Fruit fly (Drosophila melanogaster) whole organism, embryonic: ENCODE results near the gene Cypl.

Experiments used
- Atf6 ChIP-seq: fragments of 200-800 bp; sonication (Bioruptor generic); IDR thresholded peaks from 2 replicates; pipeline ENCODE4 v1.3.6; 2022; ENCODE audit warnings: missing biosample characterization, missing genetic modification characterization
- C15 ChIP-seq: fragments of 200-800 bp; sonication (Bioruptor generic); IDR thresholded peaks from 3 replicates; pipeline ENCODE4 v1.3.6; 2022; ENCODE audit warnings: missing biosample characterization, missing genetic modification characterization
- CG10209 ChIP-seq: fragments of 200-800 bp; sonication (Bioruptor generic); optimal IDR thresholded peaks from 3 replicates; lab custom pipeline; 2017; ENCODE audit warnings: missing biosample characterization, mild to moderate bottlenecking, missing genetic modification characterization, missing genetic modification reagents
- CG10565 ChIP-seq: fragments of 200-800 bp; sonication (Bioruptor generic); optimal IDR thresholded peaks from 3 replicates; lab custom pipeline; 2016; ENCODE audit warnings: missing biosample characterization, mild to moderate bottlenecking, missing genetic modification characterization
- CG10959 ChIP-seq: fragments of 200-800 bp; sonication (Bioruptor generic); IDR thresholded peaks from 2 replicates; pipeline ENCODE4 v1.3.6; 2022; ENCODE audit warnings: missing biosample characterization, missing genetic modification characterization
- CG12769 ChIP-seq: fragments of 200-800 bp; sonication (Bioruptor generic); optimal IDR thresholded peaks from 2 replicates; lab custom pipeline; 2019; ENCODE audit warnings: missing biosample characterization, mild to moderate bottlenecking, missing genetic modification characterization, moderate library complexity
- CG1647 ChIP-seq: fragments of 200-800 bp; sonication (Bioruptor generic); optimal IDR thresholded peaks from 3 replicates; lab custom pipeline; 2016; ENCODE audit warnings: missing biosample characterization, missing genetic modification characterization
- CG16779 ChIP-seq: fragments of 200-800 bp; sonication (Bioruptor generic); IDR thresholded peaks from 2 replicates; pipeline ENCODE4 v1.3.6; 2022; ENCODE audit warnings: missing biosample characterization, missing genetic modification characterization
- CG16813 ChIP-seq: fragments of 200-800 bp; sonication (Bioruptor generic); IDR thresholded peaks from 3 replicates; pipeline ENCODE4 v1.3.6; 2022; ENCODE audit warnings: missing biosample characterization, missing genetic modification characterization; ENCODE audit not compliant: partially characterized antibody
- CG2116 ChIP-seq: fragments of 200-800 bp; sonication (Bioruptor generic); optimal IDR thresholded peaks from 3 replicates; lab custom pipeline; 2018; ENCODE audit warnings: missing biosample characterization, mild to moderate bottlenecking, missing genetic modification characterization
- CG30403 ChIP-seq: fragments of 200-800 bp; sonication (Bioruptor generic); optimal IDR thresholded peaks from 3 replicates; lab custom pipeline; 2016; ENCODE audit warnings: missing biosample characterization, missing genetic modification characterization
- CG32767 ChIP-seq: fragments of 200-800 bp; sonication (Bioruptor generic); IDR thresholded peaks from 2 replicates; pipeline ENCODE4 v1.3.6; 2022; ENCODE audit warnings: missing biosample characterization, missing genetic modification characterization
- CG34224 ChIP-seq: fragments of 200-800 bp; sonication (Bioruptor generic); IDR thresholded peaks from 3 replicates; pipeline ENCODE4 v1.3.6; 2022; ENCODE audit warnings: missing biosample characterization, missing genetic modification characterization; ENCODE audit not compliant: partially characterized antibody
- CG4820 ChIP-seq: fragments of 200-800 bp; sonication (Bioruptor generic); optimal IDR thresholded peaks from 3 replicates; lab custom pipeline; 2016; ENCODE audit warnings: missing biosample characterization, missing genetic modification characterization
- CG7786 ChIP-seq: fragments of 200-800 bp; sonication (Bioruptor generic); optimal IDR thresholded peaks from 2 replicates; lab custom pipeline; 2016; ENCODE audit warnings: missing biosample characterization, missing genetic modification characterization
- CG7928 ChIP-seq: fragments of 200-800 bp; sonication (Bioruptor generic); optimal IDR thresholded peaks from 2 replicates; lab custom pipeline; 2017; ENCODE audit warnings: missing biosample characterization, mild to moderate bottlenecking, missing genetic modification characterization
- CG8478 ChIP-seq: fragments of >200 bp; optimal IDR thresholded peaks from 2 replicates; lab custom pipeline; 2018
- CG9437 ChIP-seq: fragments of 200-800 bp; sonication (Bioruptor generic); optimal IDR thresholded peaks from 2 replicates; lab custom pipeline; 2018; ENCODE audit warnings: missing biosample characterization, mild to moderate bottlenecking, missing genetic modification characterization
- CG9797 ChIP-seq: fragments of 200-800 bp; sonication (Bioruptor generic); optimal IDR thresholded peaks from 3 replicates; lab custom pipeline; 2018; ENCODE audit warnings: missing biosample characterization, mild to moderate bottlenecking, missing genetic modification characterization
- Deaf1 ChIP-seq: fragments of 200-800 bp; optimal IDR thresholded peaks from 3 replicates; lab custom pipeline; 2019; ENCODE audit warnings: missing biosample characterization, mild to moderate bottlenecking, missing genetic modification characterization, moderate library complexity
- Dek ChIP-seq: fragments of 200-800 bp; sonication (Bioruptor generic); optimal IDR thresholded peaks from 3 replicates; lab custom pipeline; 2019; ENCODE audit warnings: missing biosample characterization, mild to moderate bottlenecking, missing genetic modification characterization, moderate library complexity
- HmgZ ChIP-seq: fragments of 200-800 bp; sonication (Bioruptor generic); optimal IDR thresholded peaks from 2 replicates; lab custom pipeline; 2018; ENCODE audit warnings: missing biosample characterization, mild to moderate bottlenecking, missing genetic modification characterization
- Meics ChIP-seq: fragments of 200-800 bp; sonication (Bioruptor generic); optimal IDR thresholded peaks from 2 replicates; lab custom pipeline; 2017; ENCODE audit warnings: missing biosample characterization, mild to moderate bottlenecking, missing genetic modification characterization
- Myb ChIP-seq: fragments of 200-800 bp; sonication (Bioruptor generic); optimal IDR thresholded peaks from 2 replicates; lab custom pipeline; 2016; ENCODE audit warnings: missing biosample characterization, missing genetic modification characterization
- Nf-YC ChIP-seq: fragments of 200-800 bp; optimal IDR thresholded peaks from 3 replicates; lab custom pipeline; 2019; ENCODE audit warnings: missing biosample characterization, mild to moderate bottlenecking, missing genetic modification characterization, moderate library complexity
- Pdp1 ChIP-seq, 2 experiments: fragments of 200-800 bp; sonication (Bioruptor generic); optimal IDR thresholded peaks; 3 replicates each; lab custom pipeline; 2016; ENCODE audit warnings: missing biosample characterization in 2 of 2, missing genetic modification characterization in 2 of 2, mild to moderate bottlenecking in 1 of 2, moderate library complexity in 1 of 2
- TFAM ChIP-seq: fragments of 200-800 bp; sonication (Bioruptor generic); optimal IDR thresholded peaks from 2 replicates; lab custom pipeline; 2017; ENCODE audit warnings: missing biosample characterization, missing genetic modification characterization, inconsistent platforms
- bbx ChIP-seq: fragments of 200-800 bp; sonication (Bioruptor generic); IDR thresholded peaks from 2 replicates; pipeline ENCODE4 v1.3.6; 2022; ENCODE audit warnings: missing biosample characterization, missing genetic modification characterization; ENCODE audit not compliant: partially characterized antibody
- bigmax ChIP-seq: fragments of 200-800 bp; sonication (Bioruptor generic); optimal IDR thresholded peaks from 2 replicates; lab custom pipeline; 2018; ENCODE audit warnings: missing biosample characterization, mild to moderate bottlenecking, missing genetic modification characterization
- cad ChIP-seq: fragments of >200 bp; optimal IDR thresholded peaks from 2 replicates; lab custom pipeline; 2017; ENCODE audit warnings: missing biosample characterization, missing genetic modification characterization
- cas ChIP-seq: fragments of 200-800 bp; sonication (Bioruptor generic); IDR thresholded peaks from 2 replicates; pipeline ENCODE4 v1.3.6; 2022; ENCODE audit warnings: missing biosample characterization, missing genetic modification characterization
- cg ChIP-seq: fragments of 200-800 bp; sonication (Bioruptor generic); optimal IDR thresholded peaks from 3 replicates; lab custom pipeline; 2019; ENCODE audit warnings: missing biosample characterization, mild to moderate bottlenecking, missing genetic modification characterization, moderate library complexity
- crol ChIP-seq: fragments of 200-800 bp; sonication (Bioruptor generic); IDR thresholded peaks from 2 replicates; pipeline ENCODE4 v1.3.6; 2022; ENCODE audit warnings: missing biosample characterization, missing genetic modification characterization
- crp ChIP-seq, 2 experiments: fragments of 200-800 bp; sonication (Bioruptor generic); optimal IDR thresholded peaks; 2 replicates in 1 of 2; 3 replicates in 1 of 2; lab custom pipeline; 2017; ENCODE audit warnings: missing biosample characterization in 2 of 2, missing genetic modification characterization in 2 of 2, mild to moderate bottlenecking in 1 of 2, moderate library complexity in 1 of 2
- dpn ChIP-seq, 2 experiments: fragments of 200-800 bp; sonication (Bioruptor generic); optimal IDR thresholded peaks; 3 replicates each; lab custom pipeline; 2016; ENCODE audit warnings: missing biosample characterization in 2 of 2, missing genetic modification characterization in 2 of 2
- emc ChIP-seq: fragments of 200-800 bp; sonication (Bioruptor generic); optimal IDR thresholded peaks from 2 replicates; lab custom pipeline; 2016; ENCODE audit warnings: missing biosample characterization, missing genetic modification characterization
- gfzf ChIP-seq: fragments of 200-800 bp; sonication (Bioruptor generic); optimal IDR thresholded peaks from 2 replicates; lab custom pipeline; 2016; ENCODE audit warnings: missing biosample characterization, mild to moderate bottlenecking, missing genetic modification characterization, moderate library complexity
- gsb ChIP-seq: fragments of 200-800 bp; sonication (Bioruptor generic); IDR thresholded peaks from 2 replicates; pipeline ENCODE4 v1.3.6; 2022; ENCODE audit warnings: missing biosample characterization, missing genetic modification characterization
- her ChIP-seq: fragments of 200-800 bp; sonication (Bioruptor generic); optimal IDR thresholded peaks from 2 replicates; lab custom pipeline; 2016; ENCODE audit warnings: missing biosample characterization, missing genetic modification characterization
- inv ChIP-seq: fragments of 200-800 bp; sonication (Bioruptor generic); IDR thresholded peaks from 2 replicates; pipeline ENCODE4 v1.3.6; 2022; ENCODE audit warnings: missing biosample characterization, missing genetic modification characterization; ENCODE audit not compliant: partially characterized antibody
- jumu ChIP-seq: fragments of 200-800 bp; sonication (Bioruptor generic); optimal IDR thresholded peaks from 3 replicates; lab custom pipeline; 2016; ENCODE audit warnings: missing biosample characterization, missing genetic modification characterization
- klu ChIP-seq: fragments of 200-800 bp; sonication (Bioruptor generic); IDR thresholded peaks from 2 replicates; pipeline ENCODE4 v1.3.6; 2022; ENCODE audit warnings: missing biosample characterization, missing genetic modification characterization
- lilli ChIP-seq: fragments of 200-800 bp; sonication (Bioruptor generic); optimal IDR thresholded peaks from 3 replicates; lab custom pipeline; 2016; ENCODE audit warnings: missing biosample characterization, missing genetic modification characterization
- mam ChIP-seq: fragments of 200-800 bp; sonication (Bioruptor generic); optimal IDR thresholded peaks from 3 replicates; lab custom pipeline; 2016; ENCODE audit warnings: missing biosample characterization, missing genetic modification characterization
- oc ChIP-seq: fragments of 200-800 bp; sonication (Bioruptor generic); optimal IDR thresholded peaks from 2 replicates; lab custom pipeline; 2018; ENCODE audit warnings: missing biosample characterization, mild to moderate bottlenecking, missing genetic modification characterization, moderate library complexity
- pzg ChIP-seq: fragments of 200-800 bp; sonication (Bioruptor generic); optimal IDR thresholded peaks from 3 replicates; lab custom pipeline; 2018; ENCODE audit warnings: missing biosample characterization, mild to moderate bottlenecking, missing genetic modification characterization, moderate library complexity
- row ChIP-seq: fragments of 200-800 bp; sonication (Bioruptor generic); IDR thresholded peaks from 3 replicates; pipeline ENCODE4 v1.3.6; 2022; ENCODE audit warnings: missing biosample characterization, missing genetic modification characterization
- sd ChIP-seq: fragments of 200-800 bp; sonication (Bioruptor generic); optimal IDR thresholded peaks from 3 replicates; lab custom pipeline; 2018; ENCODE audit warnings: missing biosample characterization, mild to moderate bottlenecking, missing genetic modification characterization, moderate library complexity
- shn ChIP-seq: fragments of 200-800 bp; sonication (Bioruptor generic); optimal IDR thresholded peaks from 3 replicates; lab custom pipeline; 2016; ENCODE audit warnings: missing biosample characterization, missing genetic modification characterization
- stwl ChIP-seq: fragments of 200-800 bp; sonication (Bioruptor generic); optimal IDR thresholded peaks from 3 replicates; lab custom pipeline; 2018; ENCODE audit warnings: missing biosample characterization, mild to moderate bottlenecking, missing genetic modification characterization, moderate library complexity
- tin ChIP-seq: fragments of 200-800 bp; sonication (Bioruptor generic); optimal IDR thresholded peaks from 3 replicates; lab custom pipeline; 2016; ENCODE audit warnings: missing biosample characterization, missing genetic modification characterization
- tup ChIP-seq: fragments of 200-800 bp; sonication (Bioruptor generic); optimal IDR thresholded peaks from 2 replicates; lab custom pipeline; 2016; ENCODE audit warnings: missing biosample characterization, mild to moderate bottlenecking, missing genetic modification characterization, moderate library complexity

The Cypl gene

DNA sequence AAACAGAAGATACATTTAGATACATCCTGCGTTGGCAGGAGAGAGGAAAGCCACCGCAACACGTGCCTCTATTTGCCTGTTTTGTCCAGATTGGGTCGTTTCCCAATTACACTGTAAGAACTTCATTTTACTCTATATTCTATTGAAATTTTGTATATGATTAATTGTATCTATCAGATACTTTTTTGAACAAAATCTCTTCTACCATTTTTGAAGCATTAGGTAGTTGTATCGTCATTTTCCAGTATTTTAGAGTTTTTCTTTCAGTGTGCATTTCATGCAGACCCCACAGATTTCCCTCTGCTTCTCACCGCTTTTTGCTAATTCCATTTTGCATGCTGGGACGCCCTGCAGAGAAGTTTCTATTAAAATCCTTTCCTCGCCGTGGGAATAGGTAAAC lies 11.8 kb upstream of the Cypl start (continued):
- TF ChIP-seq lilli (GFP tag; lab: Kevin White, UChicago): peak; percentile 58
- TF ChIP-seq crol: no peak
- no peak for TF ChIP-seq CG10565 (GFP tag; lab: Kevin White, UChicago)
- no peak for TF ChIP-seq cad (GFP tag; lab: Kevin White, UChicago)
- TF ChIP-seq Dek (tag; lab: Kevin White, UChicago): peak; percentile 62
- TF ChIP-seq Atf6 (GFP tag; lab: Robert Waterston, UW): peak; percentile 56
- TF ChIP-seq C15 (GFP tag; lab: Robert Waterston, UW): 0 out of 3 replicates have a peak, but pooled peaks have one; percentile 31
- no peak for TF ChIP-seq CG9437 (GFP tag; lab: Kevin White, UChicago)
- TF ChIP-seq crp (GFP tag; optimal IDR thresholded peaks at IDR 0.05; lab: Kevin White, UChicago): no peak
- TF ChIP-seq CG8478: no peak
- peak; percentile 52 for TF ChIP-seq CG10209 (GFP tag; lab: Kevin White, UChicago)
- peak; percentile 32 for TF ChIP-seq mam
- no peak for TF ChIP-seq jumu (GFP tag; lab: Kevin White, UChicago)
- TF ChIP-seq stwl (tag; lab: Kevin White, UChicago): no peak
- TF ChIP-seq cg: no peak
- no peak for TF ChIP-seq pzg (GFP tag; lab: Kevin White, UChicago)
- no peak for TF ChIP-seq CG34224 (GFP tag; lab: Robert Waterston, UW)
- TF ChIP-seq sd (tag; lab: Kevin White, UChicago): peak; percentile 26
- peak; percentile 63 for TF ChIP-seq Meics (GFP tag; lab: Kevin White, UChicago)
- no peak for TF ChIP-seq CG16779
- no peak for TF ChIP-seq bigmax (GFP tag; lab: Kevin White, UChicago)
- TF ChIP-seq CG7928 (GFP tag; lab: Kevin White, UChicago): no peak
- TF ChIP-seq Deaf1: no peak
- no peak for TF ChIP-seq bbx
- no peak for TF ChIP-seq oc (tag; lab: Kevin White, UChicago)
- no peak for TF ChIP-seq CG9797 (GFP tag; lab: Kevin White, UChicago)
- peak; percentile 69 for TF ChIP-seq row (GFP tag; lab: Robert Waterston, UW)
- TF ChIP-seq gfzf (GFP tag; lab: Kevin White, UChicago): no peak
- peak; percentile 34 for TF ChIP-seq tin (GFP tag; lab: Kevin White, UChicago)
- TF ChIP-seq CG1647: no peak
- TF ChIP-seq her (GFP tag; lab: Kevin White, UChicago): no peak
- no peak for TF ChIP-seq gsb (GFP tag; lab: Robert Waterston, UW)
- TF ChIP-seq CG30403 (GFP tag; lab: Kevin White, UChicago): peak; percentile 57
- no peak for TF ChIP-seq Myb (GFP tag; lab: Kevin White, UChicago)
- TF ChIP-seq dpn (GFP tag; optimal IDR thresholded peaks at IDR 0.05; lab: Kevin White, UChicago): peak; percentile 17 to 49
- TF ChIP-seq TFAM (GFP tag; lab: Kevin White, UChicago): no peak
- TF ChIP-seq CG10959 (GFP tag; lab: Robert Waterston, UW): no peak
- no peak for TF ChIP-seq HmgZ
- TF ChIP-seq CG2116 (GFP tag; lab: Kevin White, UChicago): no peak
- no peak for TF ChIP-seq emc (GFP tag; lab: Kevin White, UChicago)
- TF ChIP-seq CG7786: peak; percentile 35
- TF ChIP-seq inv (GFP tag; lab: Robert Waterston, UW): no peak
- 0 out of 2 replicates have a peak, but pooled peaks have one; percentile 33 for TF ChIP-seq CG32767 (GFP tag; lab: Robert Waterston, UW)
- TF ChIP-seq CG16813 (GFP tag; lab: Robert Waterston, UW): no peak
- peak; percentile 15 for TF ChIP-seq CG4820 (GFP tag; lab: Kevin White, UChicago)
- no peak for TF ChIP-seq Nf-YC (tag; lab: Kevin White, UChicago)
- no peak for TF ChIP-seq cas (GFP tag; lab: Robert Waterston, UW)
- TF ChIP-seq CG12769 (tag; lab: Kevin White, UChicago): no peak
- TF ChIP-seq tup (GFP tag; lab: Kevin White, UChicago): no peak
- TF ChIP-seq shn (GFP tag; lab: Kevin White, UChicago): no peak
- TF ChIP-seq Pdp1 (GFP tag; optimal IDR thresholded peaks at IDR 0.05; lab: Kevin White, UChicago): no peak
- TF ChIP-seq klu (GFP tag; lab: Robert Waterston, UW): 0 out of 2 replicates have a peak, but pooled peaks have one; percentile 33
